ENCODE assay signal across 5 worm cellular contexts in genomic region chrII:6849308-6849707, ce11.
TF ChIP-seq lines count a peak whose summit lies in the region.

No protein-coding gene starts in this region.

TF ChIP-seq in whole organism, L1 larva, 84 proteins besides CTCF, POLR2A, EP300 and RAD21 (continued from another document and continues in another):
- no peak for TF ChIP-seq xbp-1 (tag; optimal IDR thresholded peaks at IDR 0.05; lab: Kevin White, UChicago)
- TF ChIP-seq aha-1 (tag; optimal IDR thresholded peaks at IDR 0.05; lab: Kevin White, UChicago) = no peak
- no peak for TF ChIP-seq pqm-1 (tag; optimal IDR thresholded peaks at IDR 0.05; lab: Kevin White, UChicago)
- TF ChIP-seq zip-4 (GFP tag; optimal IDR thresholded peaks at IDR 0.05; lab: Kevin White, UChicago) = no peak
- TF ChIP-seq lin-15B (tag; optimal IDR thresholded peaks at IDR 0.05; lab: Kevin White, UChicago) = no peak
- TF ChIP-seq dpl-1 (GFP tag; optimal IDR thresholded peaks at IDR 0.05; lab: Kevin White, UChicago) = peak in 1 of 3 experiments; percentile 37
- TF ChIP-seq swsn-7 (tag; optimal IDR thresholded peaks at IDR 0.05; lab: Kevin White, UChicago) = no peak
- TF ChIP-seq unc-30 (tag; optimal IDR thresholded peaks at IDR 0.05; lab: Kevin White, UChicago) = no peak
- TF ChIP-seq dsc-1 (tag; optimal IDR thresholded peaks at IDR 0.05; lab: Kevin White, UChicago) = no peak
- no peak for TF ChIP-seq ceh-63 (GFP tag; optimal IDR thresholded peaks at IDR 0.05; lab: Kevin White, UChicago)
- TF ChIP-seq F16B12.6 (tag; optimal IDR thresholded peaks at IDR 0.05; lab: Kevin White, UChicago) = no peak
- TF ChIP-seq nhr-20 (tag; optimal IDR thresholded peaks at IDR 0.05; lab: Kevin White, UChicago) = peak; percentile 79
- peak; percentile 24 for TF ChIP-seq lir-3 (tag; optimal IDR thresholded peaks at IDR 0.05; lab: Kevin White, UChicago; ENCODE audit: poor library complexity)
- TF ChIP-seq ztf-11 (tag; optimal IDR thresholded peaks at IDR 0.05; lab: Kevin White, UChicago) = no peak
- no peak for TF ChIP-seq unc-86 (tag; optimal IDR thresholded peaks at IDR 0.05; lab: Kevin White, UChicago)
- TF ChIP-seq sox-4 (tag; optimal IDR thresholded peaks at IDR 0.05; lab: Kevin White, UChicago) = no peak
- no peak for TF ChIP-seq efl-1 (optimal IDR thresholded peaks at IDR 0.05; lab: Kevin White, UChicago)
- TF ChIP-seq efl-1 (GFP tag; optimal IDR thresholded peaks at IDR 0.05 in 1 of 2; lab: Kevin White, UChicago) = peak in 1 of 2 experiments; percentile 92
- TF ChIP-seq egl-13 (tag; optimal IDR thresholded peaks at IDR 0.05; lab: Kevin White, UChicago) = no peak
- TF ChIP-seq aly-2 (tag; optimal IDR thresholded peaks at IDR 0.05; lab: Kevin White, UChicago) = no peak
- peak; percentile 78 for TF ChIP-seq unc-130 (tag; optimal IDR thresholded peaks at IDR 0.05; lab: Kevin White, UChicago)
- TF ChIP-seq tlp-1 (tag; optimal IDR thresholded peaks at IDR 0.05; lab: Kevin White, UChicago) = no peak
- no peak for TF ChIP-seq pax-3 (tag; optimal IDR thresholded peaks at IDR 0.05; lab: Kevin White, UChicago)
- peak; percentile 63 for TF ChIP-seq tbx-2 (tag; optimal IDR thresholded peaks at IDR 0.05; lab: Kevin White, UChicago)
- TF ChIP-seq egl-27 (tag; optimal IDR thresholded peaks at IDR 0.05; lab: Kevin White, UChicago) = peak; percentile 48 to 71
- TF ChIP-seq ces-1 (GFP tag; optimal IDR thresholded peaks at IDR 0.05; lab: Kevin White, UChicago) = no peak
- peak; percentile 74 for TF ChIP-seq lin-14 (GFP tag; optimal IDR thresholded peaks at IDR 0.05; lab: Kevin White, UChicago)

TF ChIP-seq in whole organism, L2 larva, 48 proteins besides CTCF, POLR2A, EP300 and RAD21 (continued from another document and continues in another):
- TF ChIP-seq F13H6.1 (tag; optimal IDR thresholded peaks at IDR 0.05; lab: Kevin White, UChicago) (no peak), elt-1 (tag; optimal IDR thresholded peaks at IDR 0.05; lab: Kevin White, UChicago) (no peak), ztf-4 (tag; optimal IDR thresholded peaks at IDR 0.05; lab: Kevin White, UChicago) (peak; percentile 16), nhr-23 (tag; optimal IDR thresholded peaks at IDR 0.05; lab: Kevin White, UChicago) (no peak), nhr-25 (tag; optimal IDR thresholded peaks at IDR 0.05; lab: Kevin White, UChicago) (peak; percentile 90), lin-39 (tag; optimal IDR thresholded peaks at IDR 0.05; lab: Kevin White, UChicago) (no peak), nhr-77 (tag; optimal IDR thresholded peaks at IDR 0.05; lab: Kevin White, UChicago) (no peak), unc-62 (GFP tag; optimal IDR thresholded peaks at IDR 0.05; lab: Kevin White, UChicago) (no peak), mbf-1 (tag; optimal IDR thresholded peaks at IDR 0.05; lab: Kevin White, UChicago) (no peak), nhr-6 (tag; optimal IDR thresholded peaks at IDR 0.05; lab: Kevin White, UChicago) (peak; percentile 56), elt-3 (tag; optimal IDR thresholded peaks at IDR 0.05; lab: Kevin White, UChicago) (no peak), lin-11 (tag; optimal IDR thresholded peaks at IDR 0.05; lab: Kevin White, UChicago) (no peak), zag-1 (tag; optimal IDR thresholded peaks at IDR 0.05; lab: Kevin White, UChicago) (no peak), C34F6.9 (tag; optimal IDR thresholded peaks at IDR 0.05; lab: Kevin White, UChicago) (peak; percentile 29), lin-13 (GFP tag; optimal IDR thresholded peaks at IDR 0.05; lab: Kevin White, UChicago) (no peak), sma-3 (GFP tag; optimal IDR thresholded peaks at IDR 0.05; lab: Kevin White, UChicago) (peak; percentile 82), gmeb-1 (tag; optimal IDR thresholded peaks at IDR 0.05; lab: Kevin White, UChicago) (peak; percentile 30), blmp-1 (tag; optimal IDR thresholded peaks at IDR 0.05; lab: Kevin White, UChicago; ENCODE audit: insufficient read depth) (peak; percentile 90), ztf-11 (tag; optimal IDR thresholded peaks at IDR 0.05; lab: Kevin White, UChicago) (no peak), fos-1 (tag; optimal IDR thresholded peaks at IDR 0.05; lab: Kevin White, UChicago) (peak; percentile 43), ceh-82 (tag; optimal IDR thresholded peaks at IDR 0.05; lab: Kevin White, UChicago) (no peak), crh-2 (tag; optimal IDR thresholded peaks at IDR 0.05; lab: Kevin White, UChicago) (peak; percentile 61), sma-9 (GFP tag; optimal IDR thresholded peaks at IDR 0.05; lab: Kevin White, UChicago) (peak; percentile 97), sma-9 (tag; optimal IDR thresholded peaks at IDR 0.05; lab: Kevin White, UChicago) (no peak), nhr-10 (tag; optimal IDR thresholded peaks at IDR 0.05; lab: Kevin White, UChicago) (no peak), alr-1 (tag; optimal IDR thresholded peaks at IDR 0.05; lab: Kevin White, UChicago) (no peak), nhr-12 (tag; optimal IDR thresholded peaks at IDR 0.05; lab: Kevin White, UChicago) (no peak), nhr-11 (tag; optimal IDR thresholded peaks at IDR 0.05; lab: Kevin White, UChicago) (no peak), ZK546.5 (tag; optimal IDR thresholded peaks at IDR 0.05; lab: Kevin White, UChicago) (no peak)

TF ChIP-seq in whole organism, L3 larva, 47 proteins besides CTCF, POLR2A, EP300 and RAD21 (continued from another document):
- no peak for TF ChIP-seq unc-39 (tag; optimal IDR thresholded peaks at IDR 0.05; lab: Kevin White, UChicago)
- no peak for TF ChIP-seq nhr-67 (tag; optimal IDR thresholded peaks at IDR 0.05; lab: Kevin White, UChicago)
- TF ChIP-seq lin-39 (tag; optimal IDR thresholded peaks at IDR 0.05; lab: Kevin White, UChicago) = peak; percentile 27
- peak; percentile 93 for TF ChIP-seq nhr-23 (tag; optimal IDR thresholded peaks at IDR 0.05; lab: Kevin White, UChicago)
- TF ChIP-seq elt-2 (tag; optimal IDR thresholded peaks at IDR 0.05; lab: Kevin White, UChicago) = no peak
- no peak for TF ChIP-seq ceh-82 (tag; optimal IDR thresholded peaks at IDR 0.05; lab: Kevin White, UChicago)
- TF ChIP-seq tbx-2 (tag; optimal IDR thresholded peaks at IDR 0.05; lab: Kevin White, UChicago) = peak; percentile 42
- peak; percentile 85 for TF ChIP-seq nhr-25 (tag; optimal IDR thresholded peaks at IDR 0.05; lab: Kevin White, UChicago)
- peak; percentile 34 for TF ChIP-seq R02D3.7 (tag; optimal IDR thresholded peaks at IDR 0.05; lab: Kevin White, UChicago)
- peak; percentile 97 for TF ChIP-seq nhr-43 (tag; optimal IDR thresholded peaks at IDR 0.05; lab: Kevin White, UChicago; ENCODE audit: poor library complexity, severe bottlenecking)
- TF ChIP-seq nhr-12 (tag; optimal IDR thresholded peaks at IDR 0.05; lab: Kevin White, UChicago) = no peak
- TF ChIP-seq ama-1 (optimal IDR thresholded peaks at IDR 0.05; lab: Kevin White, UChicago) = no peak

TF ChIP-seq in whole organism, L4 larva, 104 proteins besides CTCF, POLR2A, EP300 and RAD21 (continued from another document and continues in another):
- TF ChIP-seq F49E8.2 (tag; optimal IDR thresholded peaks at IDR 0.05; lab: Kevin White, UChicago; ENCODE audit: borderline replicate concordance) (no peak), snpc-4 (tag; optimal IDR thresholded peaks at IDR 0.05; lab: Kevin White, UChicago) (no peak), aha-1 (tag; lab: Kevin White, UChicago) (peak; percentile 97), R02D3.7 (tag; optimal IDR thresholded peaks at IDR 0.05; lab: Kevin White, UChicago) (no peak), tra-1 (GFP tag; IDR thresholded peaks at IDR 0.05; lab: Robert Waterston, UW) (0 out of 2 replicates have a peak, but pooled peaks have one; percentile 36), lin-15B (tag; optimal IDR thresholded peaks at IDR 0.05; lab: Kevin White, UChicago) (no peak), vab-7 (GFP tag; IDR thresholded peaks at IDR 0.05; lab: Robert Waterston, UW) (no peak), sdz-12 (GFP tag; optimal IDR thresholded peaks at IDR 0.05; lab: Kevin White, UChicago) (no peak), daf-16 (GFP tag; optimal IDR thresholded peaks at IDR 0.05; lab: Kevin White, UChicago) (peak in 1 of 2 experiments; percentile 67), daf-16 (tag; optimal IDR thresholded peaks at IDR 0.05; lab: Kevin White, UChicago) (no peak), nhr-76 (tag; optimal IDR thresholded peaks at IDR 0.05; lab: Kevin White, UChicago) (peak; percentile 3), madf-9 (GFP tag; conservative IDR thresholded peaks at IDR 0.05; lab: Robert Waterston, UW) (no peak), zag-1 (tag; optimal IDR thresholded peaks at IDR 0.05; lab: Kevin White, UChicago) (no peak), rbr-2 (tag; optimal IDR thresholded peaks at IDR 0.05; lab: Kevin White, UChicago) (no peak), T20F7.1 (GFP tag; optimal IDR thresholded peaks at IDR 0.05; lab: Kevin White, UChicago) (no peak), dpl-1 (GFP tag; optimal IDR thresholded peaks at IDR 0.05; lab: Kevin White, UChicago) (peak; percentile 15), ztf-7 (tag; optimal IDR thresholded peaks at IDR 0.05; lab: Kevin White, UChicago) (no peak), ceh-44 (GFP tag; IDR thresholded peaks at IDR 0.05; lab: Robert Waterston, UW) (no peak), ctbp-1 (GFP tag; IDR thresholded peaks at IDR 0.05; lab: Robert Waterston, UW) (no peak), dmd-8 (GFP tag; IDR thresholded peaks at IDR 0.05; lab: Robert Waterston, UW) (no peak), dmd-6 (GFP tag; IDR thresholded peaks at IDR 0.05; lab: Robert Waterston, UW) (peak; percentile 52), ceh-20 (GFP tag; IDR thresholded peaks at IDR 0.05; lab: Robert Waterston, UW) (peak; percentile 41; the same call in 1 of the 2 replicates), ama-1 (optimal IDR thresholded peaks at IDR 0.05; lab: Kevin White, UChicago) (no peak), zip-2 (tag; optimal IDR thresholded peaks at IDR 0.05; lab: Kevin White, UChicago) (no peak), lin-13 (GFP tag; optimal IDR thresholded peaks at IDR 0.05; lab: Kevin White, UChicago) (no peak), ztf-11 (tag; optimal IDR thresholded peaks at IDR 0.05; lab: Kevin White, UChicago) (no peak), saeg-2 (GFP tag; IDR thresholded peaks at IDR 0.05; lab: Robert Waterston, UW) (no peak), nhr-28 (tag; optimal IDR thresholded peaks at IDR 0.05; lab: Kevin White, UChicago) (peak; percentile 94), T26A8.4 (GFP tag; IDR thresholded peaks at IDR 0.05; lab: Robert Waterston, UW) (0 out of 2 replicates have a peak, but pooled peaks have one; percentile 20), aly-2 (tag; optimal IDR thresholded peaks at IDR 0.05; lab: Kevin White, UChicago) (no peak), nhr-41 (GFP tag; IDR thresholded peaks at IDR 0.05; lab: Robert Waterston, UW) (peak; percentile 14; the same call in 1 of the 2 replicates), Y75B8A.6 (GFP tag; IDR thresholded peaks at IDR 0.05; lab: Robert Waterston, UW) (no peak), nhr-237 (tag; optimal IDR thresholded peaks at IDR 0.05; lab: Kevin White, UChicago) (no peak), nhr-102 (tag; optimal IDR thresholded peaks at IDR 0.05; lab: Kevin White, UChicago) (no peak), nhr-111 (GFP tag; optimal IDR thresholded peaks at IDR 0.05; lab: Kevin White, UChicago) (no peak), dve-1 (tag; optimal IDR thresholded peaks at IDR 0.05; lab: Kevin White, UChicago; ENCODE audit: insufficient read depth) (peak; percentile 17), mep-1 (tag; optimal IDR thresholded peaks at IDR 0.05; lab: Kevin White, UChicago) (peak; percentile 54), D1046.2 (GFP tag; IDR thresholded peaks at IDR 0.05; lab: Robert Waterston, UW) (no peak)

TF ChIP-seq in whole organism, young adult, 124 proteins besides CTCF, POLR2A, EP300 and RAD21 (continued from another document and continues in another):
- TF ChIP-seq zim-3 (tag; optimal IDR thresholded peaks at IDR 0.05; lab: Kevin White, UChicago) (no peak), tbx-9 (tag; optimal IDR thresholded peaks at IDR 0.05; lab: Kevin White, UChicago; ENCODE audit: borderline replicate concordance) (no peak), ccch-3 (GFP tag; optimal IDR thresholded peaks at IDR 0.05; lab: Kevin White, UChicago) (no peak), dpl-1 (GFP tag; optimal IDR thresholded peaks at IDR 0.05; lab: Kevin White, UChicago) (no peak), bed-1 (GFP tag; IDR thresholded peaks at IDR 0.05; lab: Robert Waterston, UW) (no peak), fkh-3 (tag; optimal IDR thresholded peaks at IDR 0.05; lab: Kevin White, UChicago) (no peak), mes-4 (tag; optimal IDR thresholded peaks at IDR 0.05; lab: Kevin White, UChicago) (no peak), hmg-20 (GFP tag; IDR thresholded peaks at IDR 0.05; lab: Robert Waterston, UW) (no peak), die-1 (tag; optimal IDR thresholded peaks at IDR 0.05; lab: Kevin White, UChicago) (peak; percentile 36), F10E7.11 (tag; optimal IDR thresholded peaks at IDR 0.05; lab: Kevin White, UChicago) (no peak), efl-1 (GFP tag; optimal IDR thresholded peaks at IDR 0.05; lab: Kevin White, UChicago) (no peak), zfh-2 (GFP tag; conservative IDR thresholded peaks at IDR 0.05; lab: Robert Waterston, UW) (no peak), lin-40 (tag; optimal IDR thresholded peaks at IDR 0.05; lab: Kevin White, UChicago) (peak; percentile 27), egl-44 (GFP tag; IDR thresholded peaks at IDR 0.05; lab: Robert Waterston, UW) (no peak), pbrm-1 (GFP tag; IDR thresholded peaks at IDR 0.05; lab: Robert Waterston, UW) (no peak), egrh-3 (GFP tag; IDR thresholded peaks at IDR 0.05; lab: Robert Waterston, UW) (no peak), dpff-1 (tag; optimal IDR thresholded peaks at IDR 0.05; lab: Kevin White, UChicago) (no peak), Y67H2A.10 (GFP tag; conservative IDR thresholded peaks at IDR 0.05; lab: Robert Waterston, UW) (no peak), him-1 (tag; optimal IDR thresholded peaks at IDR 0.05; lab: Kevin White, UChicago) (no peak), rcor-1 (GFP tag; IDR thresholded peaks at IDR 0.05; lab: Robert Waterston, UW) (no peak), nhr-27 (tag; optimal IDR thresholded peaks at IDR 0.05; lab: Kevin White, UChicago) (no peak), F33H1.4 (GFP tag; IDR thresholded peaks at IDR 0.05; lab: Robert Waterston, UW) (no peak), somi-1 (GFP tag; optimal IDR thresholded peaks at IDR 0.05; lab: Kevin White, UChicago) (peak; percentile 70), snpc-4 (GFP tag; optimal IDR thresholded peaks at IDR 0.05; lab: Kevin White, UChicago) (no peak), snpc-4 (tag; optimal IDR thresholded peaks at IDR 0.05; lab: Kevin White, UChicago) (no peak), B0261.1 (tag; optimal IDR thresholded peaks at IDR 0.05; lab: Kevin White, UChicago) (no peak), repo-1 (tag; optimal IDR thresholded peaks at IDR 0.05; lab: Kevin White, UChicago) (no peak), madf-3 (GFP tag; IDR thresholded peaks at IDR 0.05; lab: Robert Waterston, UW) (no peak), nhr-80 (tag; optimal IDR thresholded peaks at IDR 0.05; lab: Kevin White, UChicago) (no peak), aptf-2 (GFP tag; conservative IDR thresholded peaks at IDR 0.05; lab: Robert Waterston, UW) (no peak), B0336.3 (GFP tag; IDR thresholded peaks at IDR 0.05; lab: Robert Waterston, UW) (no peak), chd-7 (tag; optimal IDR thresholded peaks at IDR 0.05; lab: Kevin White, UChicago) (peak; percentile 44), hmg-1.2 (GFP tag; IDR thresholded peaks at IDR 0.05; lab: Robert Waterston, UW) (no peak), ztf-28 (GFP tag; IDR thresholded peaks at IDR 0.05; lab: Robert Waterston, UW) (no peak), C06A6.2 (GFP tag; conservative IDR thresholded peaks at IDR 0.05; lab: Robert Waterston, UW) (peak; percentile 47), madf-10 (tag; optimal IDR thresholded peaks at IDR 0.05; lab: Kevin White, UChicago) (no peak), hlh-12 (tag; optimal IDR thresholded peaks at IDR 0.05; lab: Kevin White, UChicago) (no peak), ztf-6 (GFP tag; IDR thresholded peaks at IDR 0.05; lab: Robert Waterston, UW) (peak; percentile 57; the same call in 1 of the 2 replicates), attf-6 (GFP tag; IDR thresholded peaks at IDR 0.05; lab: Robert Waterston, UW) (no peak), madf-8 (GFP tag; conservative IDR thresholded peaks at IDR 0.05; lab: Robert Waterston, UW) (no peak), F22D6.2 (tag; optimal IDR thresholded peaks at IDR 0.05; lab: Kevin White, UChicago) (no peak), ceh-40 (GFP tag; IDR thresholded peaks at IDR 0.05; lab: Robert Waterston, UW) (no peak), T26A5.8 (tag; optimal IDR thresholded peaks at IDR 0.05; lab: Kevin White, UChicago) (no peak), ceh-100 (GFP tag; IDR thresholded peaks at IDR 0.05; lab: Robert Waterston, UW) (no peak), cebp-1 (GFP tag; IDR thresholded peaks at IDR 0.05; lab: Robert Waterston, UW) (no peak), cebp-1 (tag; optimal IDR thresholded peaks at IDR 0.05; lab: Kevin White, UChicago) (peak; percentile 16)
